Worm (Caenorhabditis elegans): ENCODE measurements around the gene K06A9.1.

- TF ChIP-seq aly-1 (tag; optimal IDR thresholded peaks at IDR 0.05) = no peak
- TF ChIP-seq hmg-4 (GFP tag; optimal IDR thresholded peaks at IDR 0.05) = no peak
- TF ChIP-seq F13C5.2 (tag; optimal IDR thresholded peaks at IDR 0.05) = no peak
- no peak for TF ChIP-seq hmbx-1 (tag; optimal IDR thresholded peaks at IDR 0.05)
- no peak for TF ChIP-seq ama-1 (optimal IDR thresholded peaks at IDR 0.05)
- no peak for TF ChIP-seq sea-1 (GFP tag; conservative IDR thresholded peaks at IDR 0.05)
- no peak for TF ChIP-seq flt-1 (GFP tag; IDR thresholded peaks at IDR 0.05)
These were observed 44.8 kb upstream of the K06A9.1 start, which contains the start of gene F09E10.1 for ce11 chrX:1502490-1502889.
